Fruit fly (Drosophila melanogaster): ENCODE measurements around the gene LManI.

Gene LManI

dm6 chr2L:10466865-10467270, 9.8 kb upstream of the LManI start (continued):
- TF ChIP-seq Awh (GFP tag; IDR thresholded peaks at IDR 0.05): no peak
- TF ChIP-seq bsh (GFP tag; optimal IDR thresholded peaks at IDR 0.05): peak in 1 of 2 experiments; percentile 52
- TF ChIP-seq CG17186 (GFP tag; optimal IDR thresholded peaks at IDR 0.05): no peak
- TF ChIP-seq pzg (GFP tag; optimal IDR thresholded peaks at IDR 0.05): no peak
- no peak for TF ChIP-seq vnd (GFP tag; IDR thresholded peaks at IDR 0.05; ENCODE audit: partially characterized antibody)
- TF ChIP-seq fd64A (GFP tag; optimal IDR thresholded peaks at IDR 0.05): no peak
- TF ChIP-seq CG3726 (GFP tag; IDR thresholded peaks at IDR 0.05): no peak
- peak; percentile 57 for TF ChIP-seq CG16815 (GFP tag; optimal IDR thresholded peaks at IDR 0.05)
- TF ChIP-seq CrebB (tag; optimal IDR thresholded peaks at IDR 0.05): no peak
- peak; percentile 82 for TF ChIP-seq CG11504 (tag; optimal IDR thresholded peaks at IDR 0.05)
- TF ChIP-seq Neu2 (GFP tag; optimal IDR thresholded peaks at IDR 0.05; ENCODE audit: borderline replicate concordance): no peak
- TF ChIP-seq shn (GFP tag; optimal IDR thresholded peaks at IDR 0.05): no peak
- peak; percentile 57 for TF ChIP-seq nau (GFP tag; optimal IDR thresholded peaks at IDR 0.05)
- TF ChIP-seq CG7556 (GFP tag; optimal IDR thresholded peaks at IDR 0.05): peak; percentile 69
- no peak for TF ChIP-seq Lpt (GFP tag; optimal IDR thresholded peaks at IDR 0.05)
- TF ChIP-seq CG12391 (tag; optimal IDR thresholded peaks at IDR 0.05): peak; percentile 50
- no peak for TF ChIP-seq CG3995 (GFP tag; optimal IDR thresholded peaks at IDR 0.05)
- TF ChIP-seq CG11560 (tag; IDR thresholded peaks at IDR 0.05): no peak
- TF ChIP-seq Bgb (GFP tag; IDR thresholded peaks at IDR 0.05; ENCODE audit: partially characterized antibody): no peak
- TF ChIP-seq ato (GFP tag; IDR thresholded peaks at IDR 0.05; ENCODE audit: partially characterized antibody): no peak
- peak; percentile 51 for TF ChIP-seq Meics (GFP tag; optimal IDR thresholded peaks at IDR 0.05)
- TF ChIP-seq Asciz (GFP tag; optimal IDR thresholded peaks at IDR 0.05): peak; percentile 63
- TF ChIP-seq YL-1 (GFP tag; optimal IDR thresholded peaks at IDR 0.05): no peak
- TF ChIP-seq Abd-B (GFP tag; optimal IDR thresholded peaks at IDR 0.05): peak; percentile 47
- no peak for TF ChIP-seq Ravus (GFP tag; IDR thresholded peaks at IDR 0.05)
- TF ChIP-seq CG4617 (GFP tag; optimal IDR thresholded peaks at IDR 0.05; ENCODE audit: borderline replicate concordance): no peak
- TF ChIP-seq crc (GFP tag; optimal IDR thresholded peaks at IDR 0.05): no peak
- no peak; the same call in 1 of the 2 replicates for TF ChIP-seq danr (GFP tag; IDR thresholded peaks at IDR 0.05)
- peak; percentile 97 for TF ChIP-seq Ets65A (GFP tag)
- TF ChIP-seq CG8765 (GFP tag; IDR thresholded peaks at IDR 0.05): no peak; the same call in 1 of the 2 replicates
- TF ChIP-seq Dip3 (GFP tag; optimal IDR thresholded peaks at IDR 0.05): no peak
- TF ChIP-seq Atf6 (GFP tag; IDR thresholded peaks at IDR 0.05): peak; percentile 20; the same call in 1 of the 2 replicates
- no peak for TF ChIP-seq CG4282 (GFP tag; optimal IDR thresholded peaks at IDR 0.05)
- no peak for TF ChIP-seq ftz-f1 (GFP tag; optimal IDR thresholded peaks at IDR 0.05)
- no peak for TF ChIP-seq ac (GFP tag; optimal IDR thresholded peaks at IDR 0.05)
- peak; percentile 18 for TF ChIP-seq disco-r (GFP tag; optimal IDR thresholded peaks at IDR 0.05)
- peak; percentile 48 for TF ChIP-seq lab (GFP tag; optimal IDR thresholded peaks at IDR 0.05)
- TF ChIP-seq pros (GFP tag; optimal IDR thresholded peaks at IDR 0.05): no peak
- TF ChIP-seq tup (GFP tag; optimal IDR thresholded peaks at IDR 0.05): no peak
- TF ChIP-seq CG18262 (tag; optimal IDR thresholded peaks at IDR 0.05): peak; percentile 88
- peak; percentile 27 for TF ChIP-seq CG2120 (GFP tag; optimal IDR thresholded peaks at IDR 0.05)
- TF ChIP-seq Hey (tag; optimal IDR thresholded peaks at IDR 0.05): no peak
- TF ChIP-seq gro (GFP tag; optimal IDR thresholded peaks at IDR 0.05): no peak
- peak; percentile 58 for TF ChIP-seq ind (GFP tag; optimal IDR thresholded peaks at IDR 0.05)
- 0 out of 2 replicates have a peak, but pooled peaks have one; percentile 12 for TF ChIP-seq Drgx (GFP tag; IDR thresholded peaks at IDR 0.05)
- peak; percentile 55 for TF ChIP-seq ewg (GFP tag; optimal IDR thresholded peaks at IDR 0.05)
- no peak for TF ChIP-seq aop (GFP tag; IDR thresholded peaks at IDR 0.05)
- TF ChIP-seq CG12236 (GFP tag; optimal IDR thresholded peaks at IDR 0.05): no peak
- TF ChIP-seq abd-A (tag; optimal IDR thresholded peaks at IDR 0.05): no peak
- no peak for TF ChIP-seq Myb (GFP tag; optimal IDR thresholded peaks at IDR 0.05)
- 0 out of 2 replicates have a peak, but pooled peaks have one; percentile 26 for TF ChIP-seq CG3847 (GFP tag; IDR thresholded peaks at IDR 0.05)

All from whole organism, embryonic.